Worm (Caenorhabditis elegans) whole organism, young adult: ENCODE data around the gene pld-1.

Source experiments
- F22D6.2 ChIP-seq: sonication (generic microtip); optimal IDR thresholded peaks from 2 replicates; lab custom pipeline; 2016; ENCODE audit warnings: mild to moderate bottlenecking, missing genetic modification characterization, missing compliant biosample characterization
- F39B2.1 ChIP-seq: fragments of 200-800 bp; sonication (Bioruptor generic); IDR thresholded peaks from 2 replicates; pipeline ENCODE4 v1.3.6; 2022; ENCODE audit warnings: missing genetic modification reagents, missing genetic modification characterization, missing compliant biosample characterization
- Y53G8AR.9 ChIP-seq: fragments of 200-800 bp; sonication (Bioruptor generic); conservative IDR thresholded peaks from 2 replicates; pipeline ENCODE4 v1.3.6; 2022; ENCODE audit warnings: missing genetic modification reagents, missing genetic modification characterization, missing compliant biosample characterization
- Y95B8A.8 ChIP-seq: fragments of 200-800 bp; sonication (Bioruptor generic); IDR thresholded peaks from 2 replicates; pipeline ENCODE4 v1.3.6; 2022; ENCODE audit warnings: missing genetic modification reagents, missing genetic modification characterization, missing compliant biosample characterization
- aptf-3 ChIP-seq: fragments of 200-800 bp; sonication (Bioruptor generic); IDR thresholded peaks from 2 replicates; pipeline ENCODE4 v1.3.6; 2022; ENCODE audit warnings: missing genetic modification characterization, missing compliant biosample characterization
- bed-1 ChIP-seq: fragments of 200-800 bp; sonication (Bioruptor generic); IDR thresholded peaks from 2 replicates; pipeline ENCODE4 v1.3.6; 2022; ENCODE audit warnings: missing genetic modification reagents, missing genetic modification characterization, missing compliant biosample characterization
- bed-2 ChIP-seq: fragments of 200-800 bp; sonication (Bioruptor generic); IDR thresholded peaks from 2 replicates; pipeline ENCODE4 v1.3.6; 2022; ENCODE audit warnings: missing genetic modification reagents, missing genetic modification characterization, missing compliant biosample characterization
- cebp-1 ChIP-seq, 2 experiments: fragments of 200-800 bp in 1 of 2; sonication (Bioruptor generic) in 1 of 2; sonication (generic microtip) in 1 of 2; IDR thresholded peaks in 1 of 2; optimal IDR thresholded peaks in 1 of 2; 2 replicates each; pipeline versions ENCODE4 v1.3.6 to Lab custom; 2017 to 2022; ENCODE audit warnings: missing compliant biosample characterization in 2 of 2, missing genetic modification characterization in 2 of 2, mild to moderate bottlenecking in 1 of 2, missing genetic modification reagents in 1 of 2, moderate library complexity in 1 of 2
- ceh-27 ChIP-seq: fragments of 200-800 bp; sonication (Bioruptor generic); optimal IDR thresholded peaks from 2 replicates; lab custom pipeline; 2018; ENCODE audit warnings: mild to moderate bottlenecking, missing genetic modification characterization, moderate library complexity, missing compliant biosample characterization
- egl-44 ChIP-seq: fragments of 200-800 bp; sonication (Bioruptor generic); IDR thresholded peaks from 2 replicates; pipeline ENCODE4 v1.3.6; 2022; ENCODE audit warnings: missing genetic modification reagents, missing genetic modification characterization, missing compliant biosample characterization
- him-1 ChIP-seq: sonication (generic microtip); optimal IDR thresholded peaks from 2 replicates; lab custom pipeline; 2016; ENCODE audit warnings: missing genotype, missing genetic modification reagents, missing genetic modification characterization, missing compliant biosample characterization
- hmg-1.2 ChIP-seq: fragments of 200-800 bp; sonication (Bioruptor generic); IDR thresholded peaks from 2 replicates; pipeline ENCODE4 v1.3.6; 2022; ENCODE audit warnings: missing genetic modification reagents, missing genetic modification characterization, missing compliant biosample characterization
- lin-35 ChIP-seq, 3 experiments: fragments of 150-350 bp in 2 of 3; sonication (generic microtip) in 1 of 3; optimal IDR thresholded peaks; 2 replicates each; lab custom pipeline; 2014 to 2018; ENCODE audit warnings: missing biosample characterization in 3 of 3, missing genetic modification characterization in 3 of 3, missing genetic modification reagents in 3 of 3
- lin-40 ChIP-seq: sonication (generic microtip); optimal IDR thresholded peaks from 2 replicates; lab custom pipeline; 2016; ENCODE audit warnings: missing genetic modification characterization, mild to moderate bottlenecking, missing compliant biosample characterization, missing genotype, missing genetic modification reagents
- lin-54 ChIP-seq: fragments of 200-800 bp; sonication (Bioruptor generic); optimal IDR thresholded peaks from 2 replicates; lab custom pipeline; 2018; ENCODE audit warnings: mild to moderate bottlenecking, missing genetic modification characterization, missing compliant biosample characterization
- lsl-1 ChIP-seq: fragments of 200-800 bp; sonication (Bioruptor generic); optimal IDR thresholded peaks from 2 replicates; lab custom pipeline; 2018; ENCODE audit warnings: mild to moderate bottlenecking, missing genetic modification characterization, moderate library complexity, missing compliant biosample characterization
- mes-4 ChIP-seq: sonication (generic microtip); optimal IDR thresholded peaks from 2 replicates; lab custom pipeline; 2016; ENCODE audit warnings: missing genotype, missing genetic modification characterization, missing compliant biosample characterization
- nfyb-1 ChIP-seq: fragments of 200-800 bp; sonication (Bioruptor generic); IDR thresholded peaks from 2 replicates; pipeline ENCODE4 v1.3.6; 2022; ENCODE audit warnings: missing genetic modification reagents, missing genetic modification characterization, missing compliant biosample characterization
- pbrm-1 ChIP-seq: fragments of 200-800 bp; sonication (Bioruptor generic); IDR thresholded peaks from 2 replicates; pipeline ENCODE4 v1.3.6; 2022; ENCODE audit warnings: missing genetic modification reagents, missing genetic modification characterization, missing compliant biosample characterization
- rcor-1 ChIP-seq: fragments of 200-800 bp; sonication (Bioruptor generic); IDR thresholded peaks from 2 replicates; pipeline ENCODE4 v1.3.6; 2022; ENCODE audit warnings: missing genetic modification reagents, missing genetic modification characterization, missing compliant biosample characterization
- repo-1 ChIP-seq: sonication (generic microtip); optimal IDR thresholded peaks from 2 replicates; lab custom pipeline; 2017; ENCODE audit warnings: mild to moderate bottlenecking, missing genetic modification characterization, missing compliant biosample characterization
- snpc-3.4 ChIP-seq: sonication (generic microtip); optimal IDR thresholded peaks from 2 replicates; lab custom pipeline; 2017; ENCODE audit warnings: missing genetic modification characterization, mild to moderate bottlenecking, missing compliant biosample characterization, antibody characterized with exemption, moderate library complexity, missing genotype, missing genetic modification reagents
- tbp1 ChIP-seq: fragments of 200-800 bp; sonication (Bioruptor generic); optimal IDR thresholded peaks from 2 replicates; lab custom pipeline; 2018; ENCODE audit warnings: mild to moderate bottlenecking, missing genetic modification characterization, missing compliant biosample characterization
- unc-130 ChIP-seq: sonication (generic microtip); optimal IDR thresholded peaks from 2 replicates; lab custom pipeline; 2016; ENCODE audit warnings: missing genetic modification reagents, missing genetic modification characterization, missing compliant biosample characterization
- unc-62 ChIP-seq: fragments of 150-350 bp; optimal IDR thresholded peaks from 2 replicates; lab custom pipeline; 2014; ENCODE audit warnings: missing biosample characterization, missing genetic modification reagents, missing genetic modification characterization
- zim-3 ChIP-seq: sonication (generic microtip); optimal IDR thresholded peaks from 2 replicates; lab custom pipeline; 2017; ENCODE audit warnings: mild to moderate bottlenecking, missing genetic modification characterization, moderate library complexity, missing compliant biosample characterization
- ztf-26 ChIP-seq: sonication (generic microtip); optimal IDR thresholded peaks from 2 replicates; lab custom pipeline; 2017; ENCODE audit warnings: missing genetic modification characterization, missing compliant biosample characterization

pld-1 gene

DNA sequence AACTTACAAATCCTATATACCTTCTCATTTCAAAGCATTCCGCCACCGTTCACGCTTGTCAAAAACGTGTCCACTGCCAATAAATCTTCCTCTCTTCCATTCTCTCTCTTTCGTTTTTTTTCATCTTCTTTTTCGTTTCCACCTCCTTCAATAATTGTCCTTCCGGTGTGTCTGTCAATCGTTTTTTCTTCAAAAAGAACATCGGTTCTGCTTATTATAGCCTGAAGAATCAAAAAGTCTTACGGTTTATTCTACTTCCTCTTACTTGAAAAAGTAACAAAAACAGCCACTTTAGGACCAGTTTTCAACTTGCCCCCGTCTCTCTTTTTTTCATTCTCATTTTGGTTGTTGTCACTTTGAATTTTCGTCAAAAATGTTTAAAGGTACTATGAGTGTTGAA is 42.2 kb downstream of the pld-1 start:
- TF ChIP-seq lin-40 (tag; lab: Kevin White, UChicago): peak; percentile 45
- peak; percentile 47 for TF ChIP-seq ceh-27 (GFP tag; lab: Kevin White, UChicago)
- no peak for TF ChIP-seq repo-1 (tag; lab: Kevin White, UChicago)
- TF ChIP-seq unc-130: no peak
- peak; percentile 37 for TF ChIP-seq unc-62

- TF ChIP-seq unc-62: no peak
- TF ChIP-seq hmg-1.2 (GFP tag; lab: Robert Waterston, UW): no peak
- no peak for TF ChIP-seq tbp1
- TF ChIP-seq lin-54 (GFP tag; lab: Kevin White, UChicago): no peak
- no peak for TF ChIP-seq bed-2
- no peak for TF ChIP-seq egl-44
Observed at ce11 chrII:5048185-5048795, 43.2 kb downstream of the pld-1 start.

DNA sequence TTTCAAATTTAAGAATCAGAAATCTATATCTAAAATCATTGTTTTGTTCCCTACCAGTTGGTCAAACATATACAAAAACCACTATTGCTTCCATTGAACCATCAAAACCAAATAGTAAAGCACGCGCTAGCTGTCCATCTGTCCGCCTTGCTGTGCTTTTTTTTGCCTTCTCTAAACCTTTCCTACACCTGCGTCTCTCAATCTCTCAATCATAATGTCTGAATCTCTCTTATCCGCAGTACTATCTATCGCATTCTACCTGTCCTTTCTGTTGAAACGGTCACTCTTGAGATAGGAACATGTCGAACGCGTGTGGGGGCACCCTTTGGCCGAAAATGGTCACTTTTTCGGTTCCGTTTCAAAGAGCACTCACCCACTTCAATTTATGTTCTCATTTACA is 44.2 kb downstream of the pld-1 start:
- peak; percentile 70; the same call in 1 of the 2 replicates for TF ChIP-seq hmg-1.2 (GFP tag; lab: Robert Waterston, UW)
- TF ChIP-seq aptf-3 (GFP tag; lab: Robert Waterston, UW): no peak
- no peak for TF ChIP-seq cebp-1 (GFP tag; IDR thresholded peaks at IDR 0.05; lab: Robert Waterston, UW)
- peak; percentile 19 for TF ChIP-seq cebp-1 (tag; optimal IDR thresholded peaks at IDR 0.05; lab: Kevin White, UChicago)

ce11 chrII:5046209-5047200 is 45.0 kb downstream of the pld-1 start:
- TF ChIP-seq rcor-1 (GFP tag; lab: Robert Waterston, UW): no peak
- TF ChIP-seq nfyb-1 (GFP tag; lab: Robert Waterston, UW): no peak
- no peak for TF ChIP-seq lin-35 (GFP tag; optimal IDR thresholded peaks at IDR 0.05; lab: Kevin White, UChicago)
- no peak for TF ChIP-seq F22D6.2 (tag; lab: Kevin White, UChicago)
- no peak for TF ChIP-seq zim-3
- TF ChIP-seq pbrm-1: no peak
- TF ChIP-seq F39B2.1 (GFP tag; lab: Robert Waterston, UW): no peak
- TF ChIP-seq snpc-3.4 (tag; lab: Kevin White, UChicago): no peak
- no peak for TF ChIP-seq Y53G8AR.9 (GFP tag; lab: Robert Waterston, UW)
- no peak for TF ChIP-seq him-1 (tag; lab: Kevin White, UChicago)
- no peak for TF ChIP-seq Y95B8A.8
- no peak for TF ChIP-seq mes-4 (tag; lab: Kevin White, UChicago)
- TF ChIP-seq ztf-26 (tag; lab: Kevin White, UChicago): no peak
- TF ChIP-seq, all 124 proteins: peak for 0

ce11 chrII:5042381-5042930 is 49.0 kb downstream of the pld-1 start:
- TF ChIP-seq lsl-1 (GFP tag; lab: Kevin White, UChicago) (no peak), bed-1 (GFP tag; lab: Robert Waterston, UW) (no peak)
